Worm (Caenorhabditis elegans) whole organism, L4 larva: Measurements from ENCODE around the gene ZK822.9.
A peak's percentile ranks its signal among the peaks of the same experiment; 100 is the strongest.

Source experiments
- R02D3.7 ChIP-seq: fragments of 150-350 bp; sonication (generic microtip); optimal IDR thresholded peaks from 3 replicates; lab custom pipeline; 2014; ENCODE audit warnings: missing biosample characterization, missing genetic modification characterization
- lir-3 ChIP-seq: sonication (generic microtip); optimal IDR thresholded peaks from 2 replicates; lab custom pipeline; 2016; ENCODE audit warnings: mild to moderate bottlenecking, missing genetic modification characterization, missing compliant biosample characterization
- lsy-2 ChIP-seq, 2 experiments: fragments of 150-350 bp in 1 of 2; sonication (generic microtip) in 1 of 2; optimal IDR thresholded peaks; 2 replicates each; lab custom pipeline; 2014 to 2017; ENCODE audit warnings: missing biosample characterization in 2 of 2, missing genetic modification characterization in 2 of 2

- TF ChIP-seq lir-3 (tag; lab: Kevin White, UChicago) (no peak), lsy-2 (tag; optimal IDR thresholded peaks at IDR 0.05; lab: Kevin White, UChicago) (peak in 1 of 2 experiments; percentile 2), R02D3.7 (tag; lab: Kevin White, UChicago) (no peak)
Measured at ce11 chrIV:11916907-11917306, 1.2 kb downstream of the ZK822.9 start, which contains the start of gene ZK822.10.
